Worm (Caenorhabditis elegans) whole organism, midembryonic: ENCODE data around the gene T19C4.24.
"Not testable (repeated sequence)": the region's sequence is repeated elsewhere in the genome, so short reads cannot be mapped to it uniquely, and the experiment has no call there.

Experiments used
- T22C8.4 ChIP-seq: fragments of 200-800 bp; sonication (Bioruptor generic); IDR thresholded peaks from 2 replicates; pipeline ENCODE4 v1.3.6; 2022; ENCODE audit warnings: missing genetic modification characterization, missing compliant biosample characterization
- cog-1 ChIP-seq: sonication (generic microtip); optimal IDR thresholded peaks from 2 replicates; lab custom pipeline; 2016; ENCODE audit warnings: missing genetic modification characterization, missing compliant biosample characterization
- flt-1 ChIP-seq: fragments of 200-800 bp; sonication (Bioruptor generic); IDR thresholded peaks from 2 replicates; pipeline ENCODE4 v1.3.6; 2022; ENCODE audit warnings: missing genetic modification characterization, missing compliant biosample characterization
- klf-2 ChIP-seq: fragments of 200-800 bp; sonication (Bioruptor generic); conservative IDR thresholded peaks from 2 replicates; pipeline ENCODE4 v1.3.6; 2022; ENCODE audit warnings: missing genetic modification reagents, missing genetic modification characterization, missing compliant biosample characterization
- med-1 ChIP-seq: sonication (generic microtip); optimal IDR thresholded peaks from 2 replicates; lab custom pipeline; 2017; ENCODE audit warnings: missing genetic modification characterization, mild to moderate bottlenecking, missing compliant biosample characterization, antibody characterized with exemption, missing genetic modification reagents; ENCODE audit not compliant: insufficient read depth
- ref-1 ChIP-seq: fragments of 200-800 bp; sonication (Bioruptor generic); conservative IDR thresholded peaks from 2 replicates; pipeline ENCODE4 v1.3.6; 2022; ENCODE audit warnings: missing genetic modification reagents, missing genetic modification characterization, missing compliant biosample characterization
- tab-1 ChIP-seq: fragments of 200-800 bp; sonication (Bioruptor generic); IDR thresholded peaks from 2 replicates; pipeline ENCODE4 v1.3.6; 2022; ENCODE audit warnings: missing genetic modification characterization, missing compliant biosample characterization
- ztf-23 ChIP-seq: fragments of 200-800 bp; sonication (Bioruptor generic); IDR thresholded peaks from 2 replicates; pipeline ENCODE4 v1.3.6; 2022; ENCODE audit warnings: missing genetic modification reagents, missing genetic modification characterization, missing compliant biosample characterization
- ztf-29 ChIP-seq: fragments of 200-800 bp; sonication (Bioruptor generic); IDR thresholded peaks from 2 replicates; pipeline ENCODE4 v1.3.6; 2022; ENCODE audit warnings: missing genetic modification reagents, missing genetic modification characterization, missing compliant biosample characterization

T19C4.24 gene

DNA sequence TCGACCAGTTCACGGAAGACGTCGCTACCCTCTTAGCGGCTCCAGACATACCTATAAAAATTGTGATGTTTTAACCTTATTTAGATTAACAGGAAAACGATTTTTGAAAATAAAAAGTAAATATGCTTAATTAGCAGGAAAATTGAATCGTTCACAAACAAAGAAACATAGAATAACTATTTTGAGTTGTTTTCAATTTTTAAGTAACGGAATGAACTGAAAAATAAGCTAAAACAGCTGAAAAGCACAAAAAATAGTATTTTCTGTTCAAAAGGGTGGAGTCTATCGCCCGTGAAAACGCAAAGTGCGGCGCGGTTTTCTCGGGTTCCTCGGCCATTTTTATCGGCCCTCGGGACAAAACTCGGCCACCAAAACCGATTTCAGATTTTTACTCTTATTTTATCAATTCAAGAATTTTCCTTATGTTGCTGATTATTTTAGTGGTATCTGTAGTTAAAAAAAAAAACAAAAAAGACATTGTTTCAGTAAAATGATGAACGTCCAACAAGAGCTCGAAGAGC lies 22.9 kb downstream of the T19C4.24 start, which contains the start of the genes atp-5 and lmtr-3:
atp-5 (minus strand) TSS at position 51 of the 521 bp plus-strand sequence.
lmtr-3 (plus strand) TSS at position 370 of the 521 bp plus-strand sequence.
- peak; percentile 57; the same call in 1 of the 2 replicates for TF ChIP-seq T22C8.4 (GFP tag; lab: Robert Waterston, UW)
- TF ChIP-seq cog-1: peak; percentile 34
- TF ChIP-seq ztf-29 (GFP tag; lab: Robert Waterston, UW): no peak
- no peak for TF ChIP-seq ref-1 (GFP tag; lab: Robert Waterston, UW)
- no peak for TF ChIP-seq tab-1 (GFP tag; lab: Robert Waterston, UW)
- TF ChIP-seq med-1: no peak
- peak; percentile 60 for TF ChIP-seq flt-1 (GFP tag; lab: Robert Waterston, UW)
- peak; percentile 76 for TF ChIP-seq ztf-23 (GFP tag; lab: Robert Waterston, UW)
- TF ChIP-seq klf-2: no peak

DNA sequence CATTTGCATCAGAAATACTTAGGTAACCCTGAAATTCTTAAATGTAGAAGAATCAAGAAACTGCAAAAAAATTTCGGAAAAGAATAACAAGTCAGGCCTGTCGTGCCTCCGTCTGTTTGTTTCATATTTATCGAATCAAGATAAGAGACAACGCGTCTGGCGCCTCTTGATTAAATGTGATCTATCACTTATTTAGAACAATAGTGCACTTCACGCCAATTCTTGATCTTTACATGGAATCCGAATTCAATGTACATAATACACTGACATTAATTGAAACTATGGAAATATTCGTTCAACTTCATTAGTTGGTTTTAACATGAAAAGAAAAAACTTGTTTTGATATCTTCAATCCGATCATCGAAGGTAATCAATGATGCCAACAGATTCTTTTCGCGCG lies 24.3 kb downstream of the T19C4.24 start, which contains the start of gene mboa-2:
mboa-2 (minus strand) TSS at position 28 of the 400 bp plus-strand sequence.
- TF ChIP-seq T22C8.4 (GFP tag; lab: Robert Waterston, UW) (no peak), ztf-29 (GFP tag; lab: Robert Waterston, UW) (no peak), tab-1 (GFP tag; lab: Robert Waterston, UW) (no peak), ztf-23 (GFP tag; lab: Robert Waterston, UW) (no peak), flt-1 (GFP tag; lab: Robert Waterston, UW) (no peak), klf-2 (no peak), med-1 (no peak)

DNA sequence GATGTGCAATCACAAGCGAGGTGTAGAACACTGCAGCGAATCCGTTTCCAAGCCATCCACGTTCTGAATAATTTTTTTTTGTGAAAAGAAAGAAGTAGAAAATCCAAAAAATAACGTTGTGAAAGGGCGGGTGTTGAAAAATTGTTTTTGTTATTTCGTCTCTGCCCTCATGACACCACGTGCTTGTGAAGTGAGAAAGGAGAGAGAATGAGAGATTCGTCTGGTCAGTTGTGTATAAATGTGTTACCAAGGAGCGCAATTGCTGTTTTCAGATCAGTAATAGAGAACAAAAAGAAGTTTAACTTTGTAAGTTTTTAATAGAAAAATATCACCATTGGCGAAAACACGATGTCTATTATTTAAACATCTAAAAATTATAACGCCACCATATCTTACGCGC lies 25.6 kb downstream of the T19C4.24 start:
- TF ChIP-seq ztf-23 (GFP tag; lab: Robert Waterston, UW) (no peak), flt-1 (GFP tag; lab: Robert Waterston, UW) (no peak), cog-1 (no peak), T22C8.4 (GFP tag; lab: Robert Waterston, UW) (no peak), klf-2 (no peak), med-1 (no peak), ref-1 (GFP tag; lab: Robert Waterston, UW) (no peak), ztf-29 (GFP tag; lab: Robert Waterston, UW) (no peak)

DNA sequence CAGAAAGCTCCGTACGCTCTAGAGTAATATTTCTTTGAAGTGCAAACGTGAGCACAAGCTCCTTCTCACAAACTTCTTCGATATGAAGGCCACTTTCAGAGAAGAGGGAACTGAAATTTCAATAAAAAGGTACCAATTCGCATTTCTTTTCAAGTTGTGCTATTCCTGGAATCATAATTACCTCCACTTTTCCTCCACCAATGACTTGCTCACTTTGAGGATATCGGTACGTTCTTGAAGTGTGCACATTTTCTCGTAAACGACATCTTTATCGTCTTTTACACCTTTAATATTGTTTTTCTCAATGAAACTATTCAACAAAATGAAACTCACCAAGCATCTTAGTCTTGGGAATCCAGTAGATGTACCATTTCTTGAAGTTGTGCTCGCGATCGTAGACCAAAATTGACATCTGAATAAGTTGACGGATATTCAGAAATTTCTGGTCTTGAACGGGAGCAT lies 27.5 kb downstream of the T19C4.24 start, which contains the start of gene scb-1:
scb-1 (minus strand) TSS at position 412 of the 462 bp plus-strand sequence.
- TF ChIP-seq ztf-29 (GFP tag; lab: Robert Waterston, UW) (no peak), med-1 (no peak), flt-1 (GFP tag; lab: Robert Waterston, UW) (no peak), T22C8.4 (GFP tag; lab: Robert Waterston, UW) (no peak), tab-1 (GFP tag; lab: Robert Waterston, UW) (no peak), klf-2 (no peak), ref-1 (GFP tag; lab: Robert Waterston, UW) (no peak), ztf-23 (GFP tag; lab: Robert Waterston, UW) (no peak), cog-1 (no peak)

DNA sequence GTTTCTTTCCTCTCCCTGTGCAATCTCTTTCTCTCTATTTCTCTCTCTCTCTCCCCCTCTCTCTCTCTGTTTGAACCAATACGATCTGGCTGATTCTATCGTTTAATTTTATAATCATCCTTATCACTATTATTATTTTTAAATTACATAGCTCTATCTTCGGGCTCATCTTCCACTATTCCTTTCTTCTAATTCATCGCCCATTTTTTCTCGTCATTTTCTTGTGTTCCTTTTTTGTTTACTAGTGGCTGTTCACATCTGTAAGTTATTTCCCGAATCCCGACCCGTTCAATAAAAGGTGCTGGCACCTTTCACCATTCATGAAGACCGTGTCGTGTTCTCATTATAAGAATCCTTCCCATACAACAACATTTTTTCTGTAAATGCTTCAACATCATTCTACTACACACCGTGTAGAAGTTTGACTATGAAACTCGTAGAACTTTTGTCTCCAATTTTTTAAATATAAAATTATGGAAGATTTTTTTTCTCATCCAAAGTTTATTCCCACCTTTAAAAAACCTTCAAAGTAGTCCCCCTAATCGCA lies 28.6 kb downstream of the T19C4.24 start:
- TF ChIP-seq tab-1 (GFP tag; lab: Robert Waterston, UW) (no peak), klf-2 (no peak), ref-1 (GFP tag; lab: Robert Waterston, UW) (no peak), ztf-29 (GFP tag; lab: Robert Waterston, UW) (no peak)

DNA sequence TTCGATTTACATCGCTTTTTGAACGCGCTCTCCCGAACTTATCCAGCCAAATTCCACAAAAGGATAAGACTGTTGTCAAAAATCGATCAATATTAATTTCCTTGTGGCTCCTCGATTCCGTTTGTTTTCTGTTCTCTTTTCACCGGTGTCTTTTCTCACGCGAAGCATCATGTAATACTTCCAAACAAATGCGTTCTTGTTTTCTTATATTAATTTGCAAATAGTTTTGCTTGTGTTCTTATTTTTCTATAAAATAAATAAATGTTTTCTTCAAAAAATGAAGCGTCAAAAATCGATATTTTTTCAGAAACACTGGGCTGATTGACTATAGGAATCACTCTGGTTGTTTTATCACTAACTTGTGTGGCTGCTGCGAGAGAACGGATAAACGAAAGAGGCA lies 33.2 kb downstream of the T19C4.24 start, which contains the start of gene math-33:
math-33 (plus strand) TSS at position 301 of the 400 bp plus-strand sequence.
- TF ChIP-seq T22C8.4 (GFP tag; lab: Robert Waterston, UW) (no peak), flt-1 (GFP tag; lab: Robert Waterston, UW) (no peak), ref-1 (GFP tag; lab: Robert Waterston, UW) (no peak), med-1 (no peak)

DNA sequence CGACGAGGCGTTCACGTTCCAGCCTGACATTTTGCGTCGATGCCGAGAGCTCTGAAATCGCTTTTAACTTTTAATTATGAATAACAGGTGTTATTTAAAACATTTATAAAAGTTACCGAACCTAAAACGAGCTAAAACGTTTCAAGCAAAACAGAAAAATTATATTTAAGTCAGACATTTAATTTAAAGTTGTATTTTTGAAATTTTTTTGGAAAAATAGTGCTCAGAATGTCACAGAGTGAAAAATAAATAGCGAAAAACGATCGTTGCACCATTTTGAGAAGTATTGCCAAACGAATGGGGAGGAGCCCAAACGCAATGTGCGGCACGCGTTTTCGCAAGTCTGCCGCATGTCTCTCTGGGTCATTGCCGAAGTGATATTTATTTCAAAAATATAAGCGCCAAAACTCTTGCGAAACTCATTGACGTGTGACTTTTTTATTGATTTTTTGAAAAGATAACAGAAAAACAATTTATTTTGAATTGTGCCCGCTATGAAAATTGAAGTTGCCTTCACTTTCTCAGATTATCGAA lies 33.7 kb downstream of the T19C4.24 start, which contains the start of gene erfa-3:
erfa-3 (minus strand) TSS at position 51 of the 534 bp plus-strand sequence.
- no peak; the same call in 1 of the 2 replicates for TF ChIP-seq tab-1 (GFP tag; lab: Robert Waterston, UW)
- TF ChIP-seq ref-1 (GFP tag; lab: Robert Waterston, UW): 0 out of 2 replicates have a peak, but pooled peaks have one; percentile 14
- TF ChIP-seq klf-2: peak; percentile 40; the same call in 1 of the 2 replicates
- peak; percentile 91 for TF ChIP-seq med-1
- TF ChIP-seq ztf-23 (GFP tag; lab: Robert Waterston, UW): peak; percentile 88
- peak; percentile 58 for TF ChIP-seq cog-1
- peak; percentile 66 for TF ChIP-seq T22C8.4 (GFP tag; lab: Robert Waterston, UW)
- no peak; the same call in none of the 2 replicates for TF ChIP-seq flt-1 (GFP tag; lab: Robert Waterston, UW)
- peak; percentile 72; the same call in 1 of the 2 replicates for TF ChIP-seq ztf-29 (GFP tag; lab: Robert Waterston, UW)

DNA sequence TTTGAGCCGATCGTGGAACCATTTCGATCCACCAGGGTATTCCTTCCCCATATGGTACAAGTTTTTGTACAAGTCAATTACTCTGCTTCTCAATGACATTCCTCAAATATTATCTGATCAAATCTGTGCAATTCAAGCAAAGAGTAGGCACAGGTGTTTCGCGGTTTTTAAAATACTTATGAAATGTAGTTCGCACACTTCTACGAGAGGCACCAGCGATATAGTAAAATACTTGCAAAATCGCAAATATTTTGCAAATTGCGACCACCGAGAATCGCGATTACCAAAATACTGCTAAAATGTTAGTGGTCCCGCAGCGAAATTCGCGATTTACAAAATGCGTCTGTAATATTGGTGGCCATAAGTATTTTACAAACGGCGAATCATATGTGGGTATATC lies 37.2 kb downstream of the T19C4.24 start, which contains the start of gene Y42A5A.5:
Y42A5A.5 (minus strand) TSS at position 101 of the 400 bp plus-strand sequence.
- not testable (repeated sequence) for TF ChIP-seq cog-1; med-1; ztf-29 (GFP tag; lab: Robert Waterston, UW)

DNA sequence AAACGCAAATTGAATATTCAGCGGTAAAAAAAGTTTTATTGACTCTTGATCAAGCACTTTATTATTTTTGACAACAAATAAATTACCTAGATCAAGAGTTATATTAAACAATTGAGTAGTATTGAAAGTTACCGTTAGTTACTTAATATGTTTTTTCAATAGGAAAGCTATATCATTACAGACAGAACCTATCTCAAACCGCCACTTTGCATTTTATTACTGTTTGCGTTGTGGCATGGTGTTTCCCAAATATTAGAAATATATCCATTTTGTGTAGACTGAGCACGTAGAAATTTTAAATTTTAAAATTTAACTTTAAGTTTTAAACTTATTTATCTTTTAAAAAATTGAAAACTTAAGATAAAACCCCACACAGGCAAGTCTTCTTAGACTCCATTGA lies 42.4 kb downstream of the T19C4.24 start:
- TF ChIP-seq cog-1 (no peak), tab-1 (GFP tag; lab: Robert Waterston, UW) (no peak), ztf-29 (GFP tag; lab: Robert Waterston, UW) (no peak)

DNA sequence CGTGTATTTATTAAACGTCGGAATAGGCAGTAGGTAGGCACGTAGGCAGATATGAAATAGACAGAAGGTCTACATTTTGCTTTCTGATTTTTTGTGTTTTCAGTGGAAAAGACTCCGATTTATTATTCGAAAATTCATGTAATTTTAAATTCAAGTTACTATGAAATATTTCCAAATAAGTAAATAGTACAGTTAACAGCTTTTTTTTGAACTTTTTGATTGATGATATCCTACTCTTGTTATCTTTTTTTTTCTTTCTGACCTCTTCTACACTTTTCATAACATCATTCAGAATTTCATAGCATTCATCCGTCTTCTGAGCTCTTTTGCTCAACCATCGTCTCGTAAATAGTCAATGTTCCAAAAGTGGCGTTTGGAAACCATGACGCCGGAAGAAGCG lies 48.2 kb downstream of the T19C4.24 start, which contains the start of gene cdkl-1:
cdkl-1 (plus strand) TSS at position 301 of the 400 bp plus-strand sequence.
- TF ChIP-seq ref-1 (GFP tag; lab: Robert Waterston, UW) (no peak), klf-2 (no peak), med-1 (no peak), tab-1 (GFP tag; lab: Robert Waterston, UW) (no peak), T22C8.4 (GFP tag; lab: Robert Waterston, UW) (no peak), ztf-29 (GFP tag; lab: Robert Waterston, UW) (no peak), flt-1 (GFP tag; lab: Robert Waterston, UW) (no peak), cog-1 (no peak), ztf-23 (GFP tag; lab: Robert Waterston, UW) (no peak)
